Fruit fly (Drosophila melanogaster) whole organism, prepupa: ENCODE results near the gene ome.

ENCODE experiments used
- CG15336 ChIP-seq: fragments of 200-800 bp; sonication (Bioruptor generic); IDR thresholded peaks from 2 replicates; pipeline ENCODE4 v1.3.6; 2022; ENCODE audit warnings: missing biosample characterization, missing genetic modification characterization
- Lpt ChIP-seq: fragments of 200-800 bp; sonication (Bioruptor generic); optimal IDR thresholded peaks from 3 replicates; lab custom pipeline; 2016; ENCODE audit warnings: missing biosample characterization, missing genetic modification characterization
- acj6 ChIP-seq: fragments of 200-800 bp; sonication (Bioruptor generic); optimal IDR thresholded peaks from 3 replicates; lab custom pipeline; 2016; ENCODE audit warnings: missing biosample characterization, missing genetic modification characterization
- eg ChIP-seq: fragments of 200-800 bp; sonication (Bioruptor generic); IDR thresholded peaks from 3 replicates; pipeline ENCODE4 v1.3.6; 2022; ENCODE audit warnings: missing biosample characterization, missing genetic modification characterization
- net ChIP-seq: fragments of 200-800 bp; sonication (Bioruptor generic); optimal IDR thresholded peaks from 3 replicates; lab custom pipeline; 2016; ENCODE audit warnings: missing biosample characterization, missing genetic modification characterization
- svp ChIP-seq: fragments of 200-800 bp; sonication (Bioruptor generic); peaks from one replicate; lab custom pipeline; 2016; ENCODE audit warnings: missing biosample characterization, missing genetic modification characterization

DNA sequence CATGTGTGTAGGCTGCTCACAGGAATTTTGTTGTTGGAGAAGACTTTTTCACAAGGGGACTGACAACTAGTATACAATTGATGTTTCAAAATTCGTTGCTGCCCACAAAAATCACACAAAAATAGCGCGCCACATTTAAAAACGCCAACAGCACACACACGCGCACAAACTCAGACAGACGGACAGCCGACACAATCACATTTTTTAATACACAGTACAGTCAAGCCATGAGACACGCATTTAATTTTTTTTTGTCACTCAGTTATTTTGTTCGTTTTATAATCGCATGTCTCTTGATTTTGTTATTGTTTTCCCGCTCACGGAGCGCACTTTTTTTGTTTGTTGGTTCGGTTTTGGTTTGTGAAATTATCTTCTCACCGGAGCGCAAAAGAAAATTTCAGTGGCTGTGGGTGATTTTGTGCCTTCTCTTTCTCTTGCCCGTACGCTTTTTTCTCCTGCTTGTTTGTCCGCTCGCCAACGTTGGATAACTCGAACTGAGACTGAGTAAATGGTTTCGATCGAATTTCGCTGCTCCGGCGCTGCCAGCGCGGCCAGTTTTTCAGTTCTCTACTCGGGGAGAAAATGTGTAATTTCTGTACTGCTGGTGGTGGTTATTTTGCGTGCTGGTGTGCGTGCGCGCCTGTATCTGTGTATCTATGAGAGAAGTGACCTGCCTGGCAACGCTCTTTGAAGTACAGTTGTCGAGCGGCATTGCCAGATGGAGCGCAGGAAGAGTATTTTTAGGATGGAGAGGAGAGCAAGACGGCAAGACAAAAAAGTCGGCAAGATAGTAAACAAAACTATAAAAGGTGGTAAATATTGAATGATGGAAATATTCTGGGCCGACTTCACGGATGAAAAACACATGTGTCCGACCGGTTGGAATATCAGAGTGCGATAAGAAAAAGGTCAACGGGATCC is 85.1 kb downstream of the ome start, which contains the start of gene CG42507:
- TF ChIP-seq Lpt (no peak), eg (GFP tag; lab: Robert Waterston, UW) (no peak; the same call in 1 of the 3 replicates), acj6 (no peak), svp (GFP tag; lab: Kevin White, UChicago) (peak; percentile 55), CG15336 (peak; percentile 20; the same call in 1 of the 2 replicates), net (GFP tag; lab: Kevin White, UChicago) (peak; percentile 46)
